Worm (Caenorhabditis elegans): ENCODE measurements around the gene F16H6.7.

DNA sequence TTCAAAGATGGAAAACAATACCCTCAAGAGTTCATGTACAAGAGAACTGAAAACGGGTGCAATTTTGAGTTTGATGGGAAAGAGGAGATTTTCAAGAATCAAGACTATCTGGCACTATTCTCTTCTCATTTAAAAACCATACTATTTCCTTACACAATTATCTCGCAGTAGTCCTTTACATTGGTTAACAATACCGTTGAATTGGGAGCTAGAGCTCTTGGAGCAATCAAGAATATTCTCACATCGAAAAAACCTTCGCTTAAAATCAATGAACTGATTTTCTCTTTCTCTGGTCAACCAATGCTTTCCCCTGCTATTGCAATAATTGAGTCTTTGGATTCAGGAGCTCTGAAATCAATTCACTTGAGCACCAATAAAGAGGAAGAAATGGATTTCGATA, 44.5 kb upstream of the F16H6.7 start, which contains the start of gene R10E8.2:
- TF ChIP-seq W03F9.2 (tag; optimal IDR thresholded peaks at IDR 0.05): no peak
- TF ChIP-seq him-1 (tag; optimal IDR thresholded peaks at IDR 0.05): no peak

Measured in whole organism, L4/young adult.